Fruit fly (Drosophila melanogaster): ENCODE data around the gene Spn77Bb.

- TF ChIP-seq h (optimal IDR thresholded peaks at IDR 0.05), result no peak
- no peak for TF ChIP-seq Sin3A (optimal IDR thresholded peaks at IDR 0.05)
- TF ChIP-seq Myc (optimal IDR thresholded peaks at IDR 0.05), result no peak
- TF ChIP-seq ttk (optimal IDR thresholded peaks at IDR 0.05), result no peak
- no peak for TF ChIP-seq psq (optimal IDR thresholded peaks at IDR 0.05)
- no peak for TF ChIP-seq insv (optimal IDR thresholded peaks at IDR 0.05)
Observed at dm6 chr3L:20353726-20354332, 33.1 kb downstream of the Spn77Bb start.
